Worm (Caenorhabditis elegans): Measurements from ENCODE around the gene W05B10.3.

DNA sequence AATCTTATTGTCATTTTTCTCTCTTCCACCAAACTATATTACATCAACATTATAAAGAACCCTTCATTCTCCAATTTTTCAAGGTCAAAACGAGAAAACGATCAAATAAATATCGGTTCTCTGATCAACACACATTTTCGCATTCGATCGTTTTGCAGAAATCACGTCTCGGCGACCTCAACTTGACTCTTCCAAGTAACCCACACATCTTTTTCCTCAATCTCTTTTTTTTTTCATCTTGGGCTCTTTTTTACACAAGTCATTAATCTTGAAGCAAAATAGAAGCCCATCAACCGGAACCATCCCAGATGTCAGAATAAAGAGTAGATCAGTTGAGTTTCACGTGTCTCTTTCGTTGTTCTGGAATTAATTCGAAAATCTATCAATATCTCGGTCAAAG lies 25.3 kb downstream of the W05B10.3 start:
- TF ChIP-seq ama-1 (optimal IDR thresholded peaks at IDR 0.05) (no peak), pqm-1 (tag; optimal IDR thresholded peaks at IDR 0.05) (no peak)
